Worm (Caenorhabditis elegans) whole organism, L2 larva: ENCODE data around the gene hpd-1.

Experiments used
- C34F6.9 ChIP-seq: fragments of 150-350 bp; optimal IDR thresholded peaks from 2 replicates; lab custom pipeline; 2014; ENCODE audit warnings: missing biosample characterization, missing genetic modification characterization
- F13H6.1 ChIP-seq: sonication (generic microtip); optimal IDR thresholded peaks from 2 replicates; lab custom pipeline; 2016; ENCODE audit warnings: missing genetic modification characterization, missing compliant biosample characterization
- R02D3.7 ChIP-seq: fragments of 150-350 bp; optimal IDR thresholded peaks from 2 replicates; lab custom pipeline; 2014; ENCODE audit warnings: missing biosample characterization, missing genetic modification characterization
- Y55F3AM.14 ChIP-seq: fragments of 200-800 bp; sonication (Bioruptor generic); optimal IDR thresholded peaks from 2 replicates; lab custom pipeline; 2018; ENCODE audit warnings: mild to moderate bottlenecking, missing genetic modification characterization, missing compliant biosample characterization
- ZK546.5 ChIP-seq: sonication (generic microtip); optimal IDR thresholded peaks from 2 replicates; lab custom pipeline; 2017; ENCODE audit warnings: missing biosample characterization, missing genetic modification characterization
- alr-1 ChIP-seq: fragments of 150-350 bp; optimal IDR thresholded peaks from 2 replicates; lab custom pipeline; 2014; ENCODE audit warnings: missing biosample characterization, missing genetic modification characterization
- aly-2 ChIP-seq: fragments of 150-350 bp; optimal IDR thresholded peaks from 2 replicates; lab custom pipeline; 2014; ENCODE audit warnings: missing biosample characterization, missing genetic modification characterization
- ama-1 ChIP-seq: fragments of 150-350 bp; optimal IDR thresholded peaks from 2 replicates; lab custom pipeline; 2018; ENCODE audit warnings: inconsistent platforms
- blmp-1 ChIP-seq: sonication (generic microtip); optimal IDR thresholded peaks from 2 replicates; lab custom pipeline; 2017; ENCODE audit warnings: missing genetic modification characterization, mild to moderate bottlenecking, missing compliant biosample characterization, antibody characterized with exemption, moderate library complexity; ENCODE audit not compliant: insufficient read depth
- ceh-16 ChIP-seq: fragments of 150-350 bp; optimal IDR thresholded peaks from 2 replicates; lab custom pipeline; 2014; ENCODE audit warnings: missing biosample characterization, missing genetic modification characterization
- crh-2 ChIP-seq: sonication (generic microtip); optimal IDR thresholded peaks from 2 replicates; lab custom pipeline; 2017; ENCODE audit warnings: missing biosample characterization, missing genetic modification characterization
- dmd-4 ChIP-seq: sonication (generic microtip); optimal IDR thresholded peaks from 2 replicates; lab custom pipeline; 2017; ENCODE audit warnings: missing biosample characterization, missing genetic modification characterization
- egl-27 ChIP-seq: sonication (generic microtip); optimal IDR thresholded peaks from 3 replicates; lab custom pipeline; 2017; ENCODE audit warnings: missing biosample characterization, missing genetic modification reagents, missing genetic modification characterization
- elt-1 ChIP-seq: fragments of 150-350 bp; optimal IDR thresholded peaks from 2 replicates; lab custom pipeline; 2014; ENCODE audit warnings: missing biosample characterization, missing genetic modification characterization
- elt-3 ChIP-seq: sonication (generic microtip); optimal IDR thresholded peaks from 2 replicates; lab custom pipeline; 2017; ENCODE audit warnings: missing biosample characterization, missing genetic modification characterization
- fos-1 ChIP-seq: fragments of 150-350 bp; optimal IDR thresholded peaks from 2 replicates; lab custom pipeline; 2014; ENCODE audit warnings: missing biosample characterization, missing genetic modification characterization
- gmeb-1 ChIP-seq: fragments of 150-350 bp; optimal IDR thresholded peaks from 2 replicates; lab custom pipeline; 2014; ENCODE audit warnings: missing biosample characterization, missing genetic modification characterization
- lin-13 ChIP-seq: fragments of 150-350 bp; optimal IDR thresholded peaks from 2 replicates; lab custom pipeline; 2014; ENCODE audit warnings: missing biosample characterization, missing genetic modification reagents, missing genetic modification characterization
- lin-39 ChIP-seq: fragments of 150-350 bp; optimal IDR thresholded peaks from 2 replicates; lab custom pipeline; 2014; ENCODE audit warnings: missing biosample characterization, missing genetic modification reagents, missing genetic modification characterization
- mab-5 ChIP-seq: fragments of 150-350 bp; optimal IDR thresholded peaks from 2 replicates; lab custom pipeline; 2014; ENCODE audit warnings: missing biosample characterization, missing genetic modification characterization
- mbf-1 ChIP-seq: sonication (generic microtip); optimal IDR thresholded peaks from 2 replicates; lab custom pipeline; 2017; ENCODE audit warnings: missing biosample characterization, missing genetic modification characterization
- mdl-1 ChIP-seq, 2 experiments: fragments of 150-350 bp in 1 of 2; sonication (generic microtip) in 1 of 2; optimal IDR thresholded peaks; 2 replicates each; lab custom pipeline; 2017; ENCODE audit warnings: missing biosample characterization in 2 of 2, missing genetic modification characterization in 2 of 2
- nhr-10 ChIP-seq: sonication (generic microtip); optimal IDR thresholded peaks from 2 replicates; lab custom pipeline; 2017; ENCODE audit warnings: missing biosample characterization, missing genetic modification characterization
- nhr-11 ChIP-seq: fragments of 150-350 bp; optimal IDR thresholded peaks from 2 replicates; lab custom pipeline; 2014; ENCODE audit warnings: missing biosample characterization, missing genetic modification characterization
- nhr-12 ChIP-seq: fragments of 150-350 bp; optimal IDR thresholded peaks from 2 replicates; lab custom pipeline; 2014; ENCODE audit warnings: missing biosample characterization, missing genetic modification characterization
- nhr-129 ChIP-seq: fragments of 150-350 bp; optimal IDR thresholded peaks from 2 replicates; lab custom pipeline; 2014; ENCODE audit warnings: missing biosample characterization, missing genetic modification characterization
- nhr-21 ChIP-seq: fragments of 150-350 bp; optimal IDR thresholded peaks from 2 replicates; lab custom pipeline; 2014; ENCODE audit warnings: missing biosample characterization, missing genetic modification characterization
- nhr-23 ChIP-seq: fragments of 150-350 bp; optimal IDR thresholded peaks from 2 replicates; lab custom pipeline; 2014; ENCODE audit warnings: missing biosample characterization, missing genetic modification reagents, missing genetic modification characterization
- nhr-237 ChIP-seq: fragments of 150-350 bp; optimal IDR thresholded peaks from 2 replicates; lab custom pipeline; 2014; ENCODE audit warnings: missing biosample characterization, missing genetic modification characterization
- nhr-25 ChIP-seq: fragments of 150-350 bp; sonication (generic microtip); optimal IDR thresholded peaks from 3 replicates; lab custom pipeline; 2014; ENCODE audit warnings: missing biosample characterization, missing genetic modification characterization
- nhr-6 ChIP-seq: fragments of 150-350 bp; optimal IDR thresholded peaks from 2 replicates; lab custom pipeline; 2014; ENCODE audit warnings: missing biosample characterization, missing genetic modification characterization
- nhr-77 ChIP-seq: fragments of 150-350 bp; optimal IDR thresholded peaks from 2 replicates; lab custom pipeline; 2014; ENCODE audit warnings: missing biosample characterization, missing genetic modification characterization
- peb-1 ChIP-seq: fragments of 150-350 bp; optimal IDR thresholded peaks from 2 replicates; lab custom pipeline; 2014; ENCODE audit warnings: missing biosample characterization, missing genetic modification characterization
- sem-4 ChIP-seq: fragments of 150-350 bp; optimal IDR thresholded peaks from 2 replicates; lab custom pipeline; 2014; ENCODE audit warnings: missing biosample characterization, missing genetic modification reagents, missing genetic modification characterization
- skn-1 ChIP-seq: sonication (generic microtip); optimal IDR thresholded peaks from 2 replicates; lab custom pipeline; 2017; ENCODE audit warnings: missing biosample characterization, missing genetic modification characterization
- sma-3 ChIP-seq: sonication (generic microtip); optimal IDR thresholded peaks from 2 replicates; lab custom pipeline; 2016; ENCODE audit warnings: missing genetic modification reagents, missing genetic modification characterization, missing compliant biosample characterization
- sma-9 ChIP-seq, 2 experiments: fragments of 150-350 bp in 1 of 2; sonication (generic microtip) in 1 of 2; optimal IDR thresholded peaks; 2 replicates each; lab custom pipeline; 2014 to 2016; ENCODE audit warnings: missing genetic modification characterization in 2 of 2, mild to moderate bottlenecking in 1 of 2, missing biosample characterization in 1 of 2, missing compliant biosample characterization in 1 of 2, missing genetic modification reagents in 1 of 2, moderate library complexity in 1 of 2
- unc-39 ChIP-seq: fragments of 150-350 bp; optimal IDR thresholded peaks from 2 replicates; lab custom pipeline; 2014; ENCODE audit warnings: missing biosample characterization, missing genetic modification characterization
- unc-55 ChIP-seq: fragments of 150-350 bp; sonication (generic microtip); optimal IDR thresholded peaks from 3 replicates; lab custom pipeline; 2014; ENCODE audit warnings: missing biosample characterization, missing genetic modification reagents, missing genetic modification characterization
- unc-62 ChIP-seq: fragments of 150-350 bp; optimal IDR thresholded peaks from 2 replicates; lab custom pipeline; 2014; ENCODE audit warnings: missing biosample characterization, missing genetic modification reagents, missing genetic modification characterization
- zag-1 ChIP-seq: fragments of 150-350 bp; optimal IDR thresholded peaks from 2 replicates; lab custom pipeline; 2014; ENCODE audit warnings: missing biosample characterization, missing genetic modification characterization
- ztf-1 ChIP-seq: fragments of 200-800 bp; sonication (Bioruptor generic); conservative IDR thresholded peaks from 2 replicates; pipeline ENCODE4 v1.3.6; 2022; ENCODE audit warnings: missing genetic modification characterization, missing compliant biosample characterization
- ztf-11 ChIP-seq: sonication (generic microtip); optimal IDR thresholded peaks from 2 replicates; lab custom pipeline; 2017; ENCODE audit warnings: missing biosample characterization, missing genetic modification characterization
- ztf-4 ChIP-seq: fragments of 150-350 bp; optimal IDR thresholded peaks from 2 replicates; lab custom pipeline; 2014; ENCODE audit warnings: missing biosample characterization, missing genetic modification characterization

Gene hpd-1

DNA sequence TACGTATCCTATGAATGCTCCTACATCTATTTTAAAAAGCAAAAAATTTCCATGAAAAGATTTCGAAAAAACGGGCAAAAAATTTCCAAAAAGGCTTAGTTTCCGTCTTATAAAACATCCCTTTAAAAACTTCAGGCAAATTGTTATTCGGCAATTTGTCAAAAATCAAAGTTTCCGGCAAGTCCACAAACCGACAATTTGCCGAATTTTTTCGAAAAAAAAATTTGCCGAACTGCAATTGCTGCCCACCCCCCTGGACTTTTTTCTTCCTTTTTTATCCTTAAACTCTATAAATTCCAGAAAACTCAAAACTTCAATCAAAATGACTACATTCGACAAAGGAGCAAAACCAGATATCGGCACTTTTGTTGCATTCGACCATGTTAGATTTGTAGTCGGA, at the start of gene hpd-1:
Gene hpd-1 (plus strand): TSS at position 301 of the 400 bp plus-strand sequence.
- TF ChIP-seq C34F6.9 (no peak), nhr-11 (tag; lab: Kevin White, UChicago) (no peak), dmd-4 (tag; lab: Kevin White, UChicago) (no peak), nhr-6 (no peak), fos-1 (no peak)
- TF ChIP-seq, all 48 proteins: peak for 0

DNA sequence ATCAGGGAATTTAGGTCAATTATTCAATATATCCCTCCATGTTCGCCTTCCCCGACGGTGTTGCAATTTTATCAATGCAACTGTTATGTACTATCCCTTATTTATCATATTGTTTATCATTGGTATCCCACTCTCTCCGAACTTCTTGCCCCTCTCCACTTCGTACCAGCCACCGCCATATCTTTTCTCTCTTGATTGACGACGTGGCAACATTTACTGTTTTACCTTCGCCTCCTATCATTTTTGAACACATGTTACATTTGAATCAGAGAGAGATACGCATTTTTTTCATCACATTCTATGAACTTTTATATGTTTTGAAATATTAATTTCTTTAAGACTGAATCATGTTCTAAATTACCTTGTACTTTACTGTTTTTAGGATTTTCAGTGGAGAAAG, 48.9 kb upstream of the hpd-1 start:
- no peak for TF ChIP-seq zag-1 (tag; lab: Kevin White, UChicago)
- no peak for TF ChIP-seq Y55F3AM.14 (GFP tag; lab: Kevin White, UChicago)
- TF ChIP-seq ztf-1 (GFP tag; lab: Robert Waterston, UW) = no peak
- TF ChIP-seq sma-3 (GFP tag; lab: Kevin White, UChicago) = peak; percentile 56
- no peak for TF ChIP-seq sem-4 (tag; lab: Kevin White, UChicago)
- TF ChIP-seq elt-3 (tag; lab: Kevin White, UChicago) = no peak
- peak; percentile 35 for TF ChIP-seq nhr-21 (tag; lab: Kevin White, UChicago)
- no peak for TF ChIP-seq sma-9 (GFP tag; optimal IDR thresholded peaks at IDR 0.05; lab: Kevin White, UChicago)
- TF ChIP-seq sma-9 (tag; optimal IDR thresholded peaks at IDR 0.05; lab: Kevin White, UChicago) = no peak
- TF ChIP-seq lin-13 (GFP tag; lab: Kevin White, UChicago) = no peak
- TF ChIP-seq F13H6.1 (tag; lab: Kevin White, UChicago) = no peak
- peak; percentile 57 for TF ChIP-seq crh-2 (tag; lab: Kevin White, UChicago)

DNA sequence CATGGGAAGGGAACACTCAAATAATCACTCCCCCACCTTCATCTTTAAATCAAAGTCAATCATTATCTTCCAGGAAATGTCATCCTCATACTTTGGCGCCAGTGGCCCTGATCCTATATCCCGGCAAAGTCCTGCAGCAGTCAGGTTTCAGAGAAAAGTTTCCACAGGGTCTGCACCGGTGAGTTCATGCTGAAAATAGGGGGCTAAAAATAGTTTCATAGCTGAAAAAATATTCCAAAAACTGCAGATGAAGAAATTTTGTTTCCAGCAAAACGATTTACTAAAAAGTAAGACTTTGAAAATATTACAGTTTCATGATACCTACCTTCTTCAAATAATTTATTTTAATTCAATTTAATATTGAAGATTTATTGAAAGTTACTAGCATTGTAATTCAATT, 47.3 kb upstream of the hpd-1 start, which contains the start of gene ptr-25:
Gene ptr-25 (plus strand): TSS at position 73 of the 400 bp plus-strand sequence.
- no peak for TF ChIP-seq blmp-1 (tag; lab: Kevin White, UChicago)
- no peak for TF ChIP-seq peb-1 (tag; lab: Kevin White, UChicago)
- TF ChIP-seq ama-1 (lab: Kevin White, UChicago) = no peak
- no peak for TF ChIP-seq aly-2
- no peak for TF ChIP-seq gmeb-1 (tag; lab: Kevin White, UChicago)
- no peak for TF ChIP-seq unc-62 (GFP tag; lab: Kevin White, UChicago)
- no peak for TF ChIP-seq nhr-77 (tag; lab: Kevin White, UChicago)
- no peak for TF ChIP-seq ZK546.5
- no peak for TF ChIP-seq C34F6.9
- TF ChIP-seq, all 48 proteins: peak for 0

DNA sequence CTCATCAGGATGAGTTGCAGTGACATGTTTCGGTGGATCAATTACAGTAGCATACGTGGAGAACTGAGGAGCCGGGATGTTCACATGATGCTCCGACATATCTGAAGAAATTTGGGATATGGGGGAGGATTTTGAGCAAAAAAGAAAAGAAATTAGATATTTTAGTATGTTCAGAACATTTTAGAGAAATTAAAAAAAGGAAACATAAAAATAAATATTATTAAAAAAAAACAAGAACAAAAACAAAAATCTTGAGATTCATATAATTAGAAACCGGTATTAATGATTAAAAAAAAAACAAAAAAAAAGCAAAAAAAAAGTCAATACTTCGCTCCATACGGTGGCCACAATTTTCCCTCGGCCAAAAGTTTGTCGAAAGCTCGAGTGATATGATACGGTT, 31.6 kb upstream of the hpd-1 start, which contains the start of gene rab-33:
Gene rab-33 (minus strand): TSS at position 101 of the 400 bp plus-strand sequence.
- TF ChIP-seq unc-55 (GFP tag; lab: Kevin White, UChicago) (no peak), mdl-1 (tag; optimal IDR thresholded peaks at IDR 0.05; lab: Kevin White, UChicago) (no peak), lin-39 (no peak), nhr-77 (tag; lab: Kevin White, UChicago) (no peak), nhr-23 (tag; lab: Kevin White, UChicago) (no peak), crh-2 (tag; lab: Kevin White, UChicago) (no peak), ama-1 (lab: Kevin White, UChicago) (no peak), skn-1 (tag; lab: Kevin White, UChicago) (no peak), sma-3 (GFP tag; lab: Kevin White, UChicago) (no peak), zag-1 (tag; lab: Kevin White, UChicago) (no peak), nhr-237 (no peak)

DNA sequence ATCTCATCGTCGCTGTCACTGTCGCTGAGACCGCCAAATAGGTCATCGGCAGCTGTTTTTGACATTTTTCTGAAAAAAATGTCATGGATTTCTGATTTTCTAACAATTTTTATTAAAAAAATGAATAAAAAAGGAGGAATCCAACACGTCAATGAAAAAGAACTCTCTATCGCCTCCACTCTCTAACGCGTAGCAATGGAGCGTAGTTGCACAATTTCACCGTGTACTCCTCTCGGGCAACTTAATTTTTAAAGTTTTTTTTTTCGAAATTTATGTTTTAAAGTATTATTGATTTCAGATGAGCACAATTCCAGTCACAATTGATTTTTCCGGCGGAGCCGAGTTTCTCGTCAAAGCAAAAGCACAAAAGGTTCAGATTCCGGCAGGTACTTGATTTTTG, 30.1 kb upstream of the hpd-1 start, which contains the start of the genes taf-11.3 and urm-1:
Gene taf-11.3 (minus strand): TSS at position 69 of the 400 bp plus-strand sequence.
Gene urm-1 (plus strand): TSS at position 299 of the 400 bp plus-strand sequence.
- TF ChIP-seq mab-5 (tag; lab: Kevin White, UChicago) = peak; percentile 65
- no peak for TF ChIP-seq skn-1 (tag; lab: Kevin White, UChicago)
- peak; percentile 79 for TF ChIP-seq sma-9 (GFP tag; optimal IDR thresholded peaks at IDR 0.05; lab: Kevin White, UChicago)
- TF ChIP-seq sma-9 (tag; optimal IDR thresholded peaks at IDR 0.05; lab: Kevin White, UChicago) = no peak
- peak; percentile 3 for TF ChIP-seq zag-1 (tag; lab: Kevin White, UChicago)
- TF ChIP-seq nhr-10 (tag; lab: Kevin White, UChicago) = no peak
- TF ChIP-seq mbf-1 = no peak
- peak; percentile 66 for TF ChIP-seq nhr-129
- TF ChIP-seq blmp-1 (tag; lab: Kevin White, UChicago) = no peak
- TF ChIP-seq R02D3.7 (tag; lab: Kevin White, UChicago) = no peak
- TF ChIP-seq sem-4 (tag; lab: Kevin White, UChicago) = peak; percentile 89
- peak; percentile 92 for TF ChIP-seq crh-2 (tag; lab: Kevin White, UChicago)
- no peak for TF ChIP-seq elt-3 (tag; lab: Kevin White, UChicago)
- TF ChIP-seq nhr-25 (tag; lab: Kevin White, UChicago) = peak; percentile 71
- TF ChIP-seq nhr-21 (tag; lab: Kevin White, UChicago) = peak; percentile 75
- no peak for TF ChIP-seq elt-1 (tag; lab: Kevin White, UChicago)
- peak; percentile 61 for TF ChIP-seq fos-1
- no peak for TF ChIP-seq ztf-11
- peak; percentile 36 for TF ChIP-seq ceh-16 (tag; lab: Kevin White, UChicago)
- no peak for TF ChIP-seq nhr-23 (tag; lab: Kevin White, UChicago)
- TF ChIP-seq alr-1 = no peak
- no peak for TF ChIP-seq nhr-12
- TF ChIP-seq egl-27 (tag; lab: Kevin White, UChicago) = no peak
- no peak for TF ChIP-seq unc-39
- TF ChIP-seq F13H6.1 (tag; lab: Kevin White, UChicago) = peak; percentile 68
- no peak for TF ChIP-seq ZK546.5
- TF ChIP-seq unc-55 (GFP tag; lab: Kevin White, UChicago) = peak; percentile 88
- TF ChIP-seq ztf-4 (tag; lab: Kevin White, UChicago) = peak; percentile 62
- TF ChIP-seq nhr-77 (tag; lab: Kevin White, UChicago) = no peak
